Fruit fly (Drosophila melanogaster): ENCODE measurements around the gene MnM.

The MnM gene

DNA sequence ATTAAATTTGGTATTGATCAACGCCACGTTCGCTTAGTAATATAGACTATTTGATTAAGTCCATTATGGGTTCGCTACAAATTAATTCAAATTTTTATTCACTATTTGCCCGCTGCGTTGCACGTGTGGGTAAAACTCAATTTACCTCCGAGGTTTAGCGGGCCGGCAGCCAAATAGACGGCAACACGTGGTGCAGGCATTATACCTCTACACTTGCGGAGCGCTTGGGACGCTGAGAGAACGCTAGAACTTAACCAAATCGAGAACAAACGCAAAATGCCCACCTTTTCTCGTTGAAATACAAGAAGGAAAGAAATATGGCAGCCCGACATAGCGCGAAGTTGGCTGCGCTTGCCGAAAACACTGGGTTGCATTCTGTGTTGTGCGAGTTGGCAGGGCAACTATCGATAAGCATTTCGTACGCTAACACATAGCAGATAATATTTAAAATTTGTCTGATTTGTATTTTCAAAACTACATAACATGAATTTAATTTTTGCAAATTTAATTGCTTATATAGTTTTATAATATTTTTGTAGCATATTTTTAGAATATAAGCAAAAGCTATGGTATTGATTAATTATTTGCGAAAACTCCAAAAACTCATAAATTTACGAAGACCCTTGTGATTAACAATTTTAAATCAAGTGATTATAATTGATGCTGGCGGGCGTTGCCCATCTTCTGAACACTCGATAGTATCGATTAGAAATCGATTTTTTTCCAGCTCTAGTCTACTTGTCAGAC lies 44.4 kb upstream of the MnM start, which contains the start of the genes RpL28 and eIF1 (continued):
- TF ChIP-seq dpn (GFP tag; optimal IDR thresholded peaks at IDR 0.05) (peak; percentile 83 to 94), CG16779 (GFP tag; IDR thresholded peaks at IDR 0.05) (peak; percentile 84), Six4 (GFP tag; optimal IDR thresholded peaks at IDR 0.05) (peak; percentile 90), CG34224 (GFP tag; IDR thresholded peaks at IDR 0.05; ENCODE audit: partially characterized antibody) (peak; percentile 69; the same call in 2 of the 3 replicates), wdn (GFP tag; IDR thresholded peaks at IDR 0.05) (peak; percentile 57), Chrac-16 (GFP tag; optimal IDR thresholded peaks at IDR 0.05) (peak; percentile 80), dimm (GFP tag; IDR thresholded peaks at IDR 0.05) (0 out of 2 replicates have a peak, but pooled peaks have one; percentile 17), Hand (GFP tag; optimal IDR thresholded peaks at IDR 0.05) (peak; percentile 81), Sry-β (GFP tag; optimal IDR thresholded peaks at IDR 0.05) (peak; percentile 66), bab2 (GFP tag; optimal IDR thresholded peaks at IDR 0.05) (peak; percentile 78), tna (GFP tag; IDR thresholded peaks at IDR 0.05; ENCODE audit: partially characterized antibody) (no peak; the same call in 1 of the 2 replicates), chinmo (GFP tag; IDR thresholded peaks at IDR 0.05; ENCODE audit: partially characterized antibody) (0 out of 4 replicates have a peak, but pooled peaks have one; percentile 53), fd64A (GFP tag; optimal IDR thresholded peaks at IDR 0.05) (peak; percentile 89), BtbVII (GFP tag; optimal IDR thresholded peaks at IDR 0.05) (peak; percentile 89), Hr3 (GFP tag; optimal IDR thresholded peaks at IDR 0.05) (peak; percentile 82), Lpt (GFP tag; optimal IDR thresholded peaks at IDR 0.05) (no peak), Lim3 (GFP tag; IDR thresholded peaks at IDR 0.05) (no peak), CG11696 (GFP tag; IDR thresholded peaks at IDR 0.05) (peak; percentile 62), cato (GFP tag; optimal IDR thresholded peaks at IDR 0.05; ENCODE audit: borderline replicate concordance) (peak; percentile 86), Oli (tag; optimal IDR thresholded peaks at IDR 0.05) (peak; percentile 13), tup (GFP tag; optimal IDR thresholded peaks at IDR 0.05) (peak; percentile 78), CG7839 (tag; optimal IDR thresholded peaks at IDR 0.05) (peak; percentile 84), p53 (GFP tag; optimal IDR thresholded peaks at IDR 0.05) (peak; percentile 82), kah (GFP tag; optimal IDR thresholded peaks at IDR 0.05) (peak; percentile 88), CG4820 (GFP tag; optimal IDR thresholded peaks at IDR 0.05) (peak; percentile 82), caup (GFP tag; optimal IDR thresholded peaks at IDR 0.05; ENCODE audit: severe bottlenecking) (peak; percentile 98), Dip2 (GFP tag; IDR thresholded peaks at IDR 0.05) (no peak), grau (tag; optimal IDR thresholded peaks at IDR 0.05) (peak; percentile 83), pros (GFP tag; optimal IDR thresholded peaks at IDR 0.05) (no peak), mld (GFP tag; IDR thresholded peaks at IDR 0.05; ENCODE audit: partially characterized antibody) (0 out of 3 replicates have a peak, but pooled peaks have one; percentile 39), CG18262 (tag; optimal IDR thresholded peaks at IDR 0.05) (peak; percentile 83), gce (GFP tag; IDR thresholded peaks at IDR 0.05) (peak; percentile 86), CG15601 (tag; optimal IDR thresholded peaks at IDR 0.05) (peak; percentile 84), CG7745 (tag; optimal IDR thresholded peaks at IDR 0.05) (peak; percentile 40), mam (GFP tag; optimal IDR thresholded peaks at IDR 0.05) (peak; percentile 82), H2.0 (GFP tag; IDR thresholded peaks at IDR 0.05) (peak; percentile 77), zf30C (GFP tag; optimal IDR thresholded peaks at IDR 0.05) (peak; percentile 66), fd96Cb (tag; optimal IDR thresholded peaks at IDR 0.05) (peak; percentile 74), D (optimal IDR thresholded peaks at IDR 0.05) (no peak), D (GFP tag; optimal IDR thresholded peaks at IDR 0.05) (peak; percentile 90), CG12236 (GFP tag; optimal IDR thresholded peaks at IDR 0.05) (peak; percentile 85), CG11723 (GFP tag; optimal IDR thresholded peaks at IDR 0.05) (peak; percentile 37), zfh2 (GFP tag; optimal IDR thresholded peaks at IDR 0.05) (peak; percentile 90), Ptx1 (GFP tag; IDR thresholded peaks at IDR 0.05) (peak; percentile 86), CG10431 (GFP tag; optimal IDR thresholded peaks at IDR 0.05) (peak; percentile 90), CG11085 (GFP tag; IDR thresholded peaks at IDR 0.05) (peak; percentile 87), amos (GFP tag; IDR thresholded peaks at IDR 0.05; ENCODE audit: partially characterized antibody) (peak; percentile 78), Dref (GFP tag; IDR thresholded peaks at IDR 0.05) (peak; percentile 72), jing (GFP tag; optimal IDR thresholded peaks at IDR 0.05) (no peak)
